Worm (Caenorhabditis elegans) whole organism, late embryonic: Measurements from ENCODE around the gene marc-5.

ENCODE experiments used
- C08G9.2 ChIP-seq: sonication (generic microtip); optimal IDR thresholded peaks from 2 replicates; lab custom pipeline; 2016; ENCODE audit warnings: mild to moderate bottlenecking, missing genetic modification characterization, moderate library complexity, missing compliant biosample characterization
- ahr-1 ChIP-seq: sonication (generic microtip); optimal IDR thresholded peaks from 2 replicates; lab custom pipeline; 2016; ENCODE audit warnings: missing genetic modification characterization, missing compliant biosample characterization
- ama-1 ChIP-seq: fragments of 150-350 bp; optimal IDR thresholded peaks from 2 replicates; lab custom pipeline; 2014
- ceh-14 ChIP-seq: sonication (generic microtip); optimal IDR thresholded peaks from 2 replicates; lab custom pipeline; 2016; ENCODE audit warnings: missing genotype, missing genetic modification characterization, missing compliant biosample characterization
- ceh-19 ChIP-seq: fragments of 200-800 bp; sonication (Bioruptor generic); optimal IDR thresholded peaks from 2 replicates; lab custom pipeline; 2018; ENCODE audit warnings: mild to moderate bottlenecking, missing genetic modification characterization, missing compliant biosample characterization
- ceh-22 ChIP-seq: sonication (generic microtip); optimal IDR thresholded peaks from 2 replicates; lab custom pipeline; 2017; ENCODE audit warnings: missing biosample characterization, missing genetic modification characterization
- ceh-30 ChIP-seq: fragments of 150-350 bp; optimal IDR thresholded peaks from 2 replicates; lab custom pipeline; 2014; ENCODE audit warnings: missing biosample characterization, missing genetic modification characterization
- ceh-34 ChIP-seq: sonication (generic microtip); optimal IDR thresholded peaks from 2 replicates; lab custom pipeline; 2016; ENCODE audit warnings: mild to moderate bottlenecking, missing genetic modification characterization, missing compliant biosample characterization
- ceh-45 ChIP-seq: fragments of 200-800 bp; sonication (Bioruptor generic); IDR thresholded peaks from 2 replicates; pipeline ENCODE4 v1.3.6; 2022; ENCODE audit warnings: missing genetic modification reagents, missing genetic modification characterization, missing compliant biosample characterization
- ceh-48 ChIP-seq: sonication (generic microtip); optimal IDR thresholded peaks from 2 replicates; lab custom pipeline; 2016; ENCODE audit warnings: missing genetic modification characterization, inconsistent platforms, missing compliant biosample characterization
- ceh-6 ChIP-seq: fragments of 200-800 bp; sonication (Bioruptor generic); optimal IDR thresholded peaks from 2 replicates; lab custom pipeline; 2018; ENCODE audit warnings: mild to moderate bottlenecking, missing genetic modification characterization, missing compliant biosample characterization
- dmd-4 ChIP-seq: sonication (generic microtip); optimal IDR thresholded peaks from 2 replicates; lab custom pipeline; 2016; ENCODE audit warnings: borderline replicate concordance, missing genetic modification characterization, missing compliant biosample characterization
- elt-2 ChIP-seq: sonication (generic microtip); optimal IDR thresholded peaks from 2 replicates; lab custom pipeline; 2016; ENCODE audit warnings: missing genetic modification reagents, missing genetic modification characterization, missing compliant biosample characterization
- elt-4 ChIP-seq: sonication (generic microtip); optimal IDR thresholded peaks from 2 replicates; lab custom pipeline; 2016; ENCODE audit warnings: missing genetic modification characterization, missing compliant biosample characterization
- ets-4 ChIP-seq: sonication (generic microtip); optimal IDR thresholded peaks from 2 replicates; lab custom pipeline; 2016; ENCODE audit warnings: missing genetic modification characterization, missing compliant biosample characterization
- eyg-1 ChIP-seq: sonication (generic microtip); optimal IDR thresholded peaks from 2 replicates; lab custom pipeline; 2016; ENCODE audit warnings: missing genotype, missing genetic modification characterization, missing compliant biosample characterization
- fkh-6 ChIP-seq: sonication (generic microtip); optimal IDR thresholded peaks from 2 replicates; lab custom pipeline; 2016; ENCODE audit warnings: missing genetic modification characterization, missing compliant biosample characterization
- hlh-6 ChIP-seq: sonication (generic microtip); optimal IDR thresholded peaks from 2 replicates; lab custom pipeline; 2016; ENCODE audit warnings: missing genotype, missing genetic modification characterization, missing compliant biosample characterization
- lim-6 ChIP-seq: sonication (generic microtip); optimal IDR thresholded peaks from 2 replicates; lab custom pipeline; 2016; ENCODE audit warnings: missing genetic modification characterization, missing compliant biosample characterization
- mec-3 ChIP-seq: sonication (generic microtip); optimal IDR thresholded peaks from 2 replicates; lab custom pipeline; 2016; ENCODE audit warnings: borderline replicate concordance, missing genetic modification characterization, missing compliant biosample characterization
- nfya-1 ChIP-seq: sonication (generic microtip); optimal IDR thresholded peaks from 2 replicates; lab custom pipeline; 2017; ENCODE audit warnings: missing genetic modification characterization, mild to moderate bottlenecking, missing compliant biosample characterization, antibody characterized with exemption, moderate library complexity
- nhr-11 ChIP-seq: fragments of 150-350 bp; optimal IDR thresholded peaks from 2 replicates; lab custom pipeline; 2014; ENCODE audit warnings: missing biosample characterization, missing genetic modification characterization
- nhr-232 ChIP-seq: sonication (generic microtip); optimal IDR thresholded peaks from 2 replicates; lab custom pipeline; 2016; ENCODE audit warnings: missing genetic modification characterization, missing compliant biosample characterization
- npax-4 ChIP-seq: sonication (generic microtip); optimal IDR thresholded peaks from 2 replicates; lab custom pipeline; 2016; ENCODE audit warnings: missing genetic modification characterization, missing compliant biosample characterization
- pqm-1 ChIP-seq: sonication (generic microtip); optimal IDR thresholded peaks from 2 replicates; lab custom pipeline; 2016; ENCODE audit warnings: missing genetic modification characterization, missing compliant biosample characterization
- pros-1 ChIP-seq: fragments of 150-350 bp; optimal IDR thresholded peaks from 2 replicates; lab custom pipeline; 2014; ENCODE audit warnings: missing biosample characterization, missing genetic modification reagents, missing genetic modification characterization
- sdc-2 ChIP-seq: sonication (generic microtip); optimal IDR thresholded peaks from 2 replicates; lab custom pipeline; 2016; ENCODE audit warnings: missing genotype, missing genetic modification characterization, missing compliant biosample characterization
- sox-2 ChIP-seq: fragments of 200-800 bp; sonication (Bioruptor generic); IDR thresholded peaks from 2 replicates; pipeline ENCODE4 v1.3.6; 2022; ENCODE audit warnings: missing genetic modification reagents, missing genetic modification characterization, missing compliant biosample characterization
- syd-9 ChIP-seq: sonication (generic microtip); optimal IDR thresholded peaks from 2 replicates; lab custom pipeline; 2016; ENCODE audit warnings: mild to moderate bottlenecking, missing genetic modification characterization, moderate library complexity, missing compliant biosample characterization
- unc-3 ChIP-seq, 2 experiments: fragments of 200-800 bp in 1 of 2; sonication (Bioruptor generic) in 1 of 2; sonication (generic microtip) in 1 of 2; conservative IDR thresholded peaks in 1 of 2; optimal IDR thresholded peaks in 1 of 2; 2 replicates each; pipeline versions ENCODE4 v1.3.6 to Lab custom; 2016 to 2022; ENCODE audit warnings: missing compliant biosample characterization in 2 of 2, missing genetic modification characterization in 2 of 2, missing genetic modification reagents in 1 of 2
- unc-42 ChIP-seq: sonication (generic microtip); optimal IDR thresholded peaks from 2 replicates; lab custom pipeline; 2016; ENCODE audit warnings: missing genotype, missing genetic modification characterization, missing compliant biosample characterization
- unc-55 ChIP-seq: sonication (generic microtip); optimal IDR thresholded peaks from 2 replicates; lab custom pipeline; 2017; ENCODE audit warnings: missing biosample characterization, missing genetic modification reagents, missing genetic modification characterization
- zip-5 ChIP-seq: sonication (generic microtip); optimal IDR thresholded peaks from 2 replicates; lab custom pipeline; 2016; ENCODE audit warnings: missing genetic modification characterization, missing compliant biosample characterization
- ztf-16 ChIP-seq: sonication (generic microtip); optimal IDR thresholded peaks from 2 replicates; lab custom pipeline; 2017; ENCODE audit warnings: missing genetic modification characterization, missing compliant biosample characterization

The marc-5 gene

DNA sequence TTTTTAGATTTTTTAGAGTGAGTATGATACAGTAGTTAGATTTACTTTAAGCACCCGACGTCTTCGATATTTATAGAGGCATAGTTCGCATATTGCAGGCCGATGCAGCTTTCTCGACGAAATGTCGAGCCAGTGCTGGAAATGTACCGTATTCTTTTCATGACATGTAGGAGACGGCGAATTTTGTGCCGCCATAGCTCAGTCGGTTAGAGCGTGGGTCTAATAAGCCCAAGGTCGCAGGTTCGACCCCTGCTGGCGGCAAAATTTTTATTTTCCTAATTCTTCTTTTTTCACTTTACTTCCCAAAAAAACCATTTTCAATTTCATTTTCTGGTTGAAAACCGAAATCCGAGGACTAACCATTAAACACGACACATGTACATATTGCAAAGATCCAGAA lies 17.1 kb downstream of the marc-5 start:
- TF ChIP-seq npax-4 (tag; lab: Kevin White, UChicago) (no peak), ceh-30 (tag; lab: Kevin White, UChicago) (no peak), nhr-232 (tag; lab: Kevin White, UChicago) (no peak), unc-3 (GFP tag; conservative IDR thresholded peaks at IDR 0.05; lab: Robert Waterston, UW) (no peak), unc-3 (tag; optimal IDR thresholded peaks at IDR 0.05; lab: Kevin White, UChicago) (no peak), ceh-48 (tag; lab: Kevin White, UChicago) (no peak), nhr-11 (tag; lab: Kevin White, UChicago) (no peak), eyg-1 (no peak), pqm-1 (tag; lab: Kevin White, UChicago) (no peak), sdc-2 (no peak), mec-3 (no peak), ceh-22 (no peak), ztf-16 (no peak)

- TF ChIP-seq unc-55 (GFP tag; lab: Kevin White, UChicago) (peak; percentile 96), lim-6 (tag; lab: Kevin White, UChicago) (no peak)
Observed at ce11 chrII:12353816-12354215, 25.5 kb downstream of the marc-5 start.

ce11 chrII:12353104-12353503 lies 26.2 kb downstream of the marc-5 start:
- TF ChIP-seq ama-1 (lab: Kevin White, UChicago) (no peak), unc-42 (tag; lab: Kevin White, UChicago) (no peak), hlh-6 (tag; lab: Kevin White, UChicago) (no peak), npax-4 (tag; lab: Kevin White, UChicago) (no peak), ceh-19 (no peak), pros-1 (no peak), elt-4 (tag; lab: Kevin White, UChicago) (no peak), sox-2 (GFP tag; lab: Robert Waterston, UW) (no peak), syd-9 (no peak), ceh-6 (GFP tag; lab: Kevin White, UChicago) (no peak), ceh-22 (no peak), sdc-2 (no peak), ets-4 (tag; lab: Kevin White, UChicago) (no peak), zip-5 (tag; lab: Kevin White, UChicago) (no peak), dmd-4 (tag; lab: Kevin White, UChicago) (no peak), ceh-14 (tag; lab: Kevin White, UChicago) (no peak), ahr-1 (tag; lab: Kevin White, UChicago) (no peak), C08G9.2 (tag; lab: Kevin White, UChicago) (no peak), fkh-6 (tag; lab: Kevin White, UChicago) (no peak), ceh-34 (tag; lab: Kevin White, UChicago) (no peak)

DNA sequence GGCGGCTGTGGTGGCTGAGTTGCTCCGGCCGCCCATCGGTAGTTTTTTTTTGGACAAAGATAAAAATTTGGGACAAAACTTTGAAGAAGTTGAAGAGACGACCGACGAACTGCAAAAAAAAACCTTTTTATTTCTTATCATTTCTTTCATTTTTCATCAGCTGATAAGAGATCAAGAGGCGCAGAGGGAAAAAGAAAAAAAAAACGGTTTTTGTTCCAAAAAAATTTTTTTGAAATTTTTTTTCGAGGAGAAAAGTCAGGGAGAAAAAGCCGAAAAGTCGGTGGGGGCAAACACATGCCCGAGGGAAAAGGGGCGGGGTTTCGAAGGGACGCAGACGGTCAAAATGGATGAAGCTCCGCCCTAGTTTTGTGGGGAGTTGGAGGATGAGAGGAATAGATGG lies 27.2 kb downstream of the marc-5 start, which contains the start of gene ras-1:
Gene ras-1 (minus strand): TSS at position 129 of the 400 bp plus-strand sequence.
- TF ChIP-seq ceh-30 (tag; lab: Kevin White, UChicago) (no peak), elt-2 (tag; lab: Kevin White, UChicago) (peak; percentile 22)

- TF ChIP-seq unc-42 (tag; lab: Kevin White, UChicago) (no peak), ceh-45 (GFP tag; lab: Robert Waterston, UW) (0 out of 2 replicates have a peak, but pooled peaks have one; percentile 12), elt-2 (tag; lab: Kevin White, UChicago) (peak; percentile 1), syd-9 (no peak), nfya-1 (tag; lab: Kevin White, UChicago) (peak; percentile 17)
Observed at ce11 chrII:12350737-12351275, 28.5 kb downstream of the marc-5 start.
